Fruit fly (Drosophila melanogaster) whole organism, embryonic: ENCODE data around the gene Gr64d.

Experiments used
- Abd-B ChIP-seq: fragments of 200-800 bp; sonication (Bioruptor generic); optimal IDR thresholded peaks from 2 replicates; lab custom pipeline; 2018; ENCODE audit warnings: missing biosample characterization, mild to moderate bottlenecking, missing genetic modification characterization, moderate library complexity
- Ada2b ChIP-seq: fragments of 200-800 bp; sonication (Bioruptor generic); IDR thresholded peaks from 2 replicates; pipeline ENCODE4 v1.3.6; 2022; ENCODE audit warnings: missing biosample characterization, missing genetic modification characterization
- Antp ChIP-seq: fragments of 200-800 bp; sonication (Bioruptor generic); optimal IDR thresholded peaks from 3 replicates; lab custom pipeline; 2016; ENCODE audit warnings: missing biosample characterization, missing genetic modification characterization
- Atf3 ChIP-seq: fragments of 200-800 bp; sonication (Bioruptor generic); optimal IDR thresholded peaks from 3 replicates; lab custom pipeline; 2016; ENCODE audit warnings: missing biosample characterization, missing genetic modification characterization
- CG11085 ChIP-seq: fragments of 200-800 bp; sonication (Bioruptor generic); IDR thresholded peaks from 2 replicates; pipeline ENCODE4 v1.3.6; 2022; ENCODE audit warnings: missing biosample characterization, missing genetic modification characterization
- CG13775 ChIP-seq: fragments of 200-800 bp; sonication (Bioruptor generic); optimal IDR thresholded peaks from 3 replicates; lab custom pipeline; 2017; ENCODE audit warnings: missing biosample characterization, mild to moderate bottlenecking, missing genetic modification characterization
- CG15514 ChIP-seq: fragments of 200-800 bp; sonication (Bioruptor generic); optimal IDR thresholded peaks from 3 replicates; lab custom pipeline; 2017; ENCODE audit warnings: missing biosample characterization, missing genetic modification characterization, mild to moderate bottlenecking, moderate library complexity, missing genetic modification reagents
- CG16813 ChIP-seq: fragments of 200-800 bp; sonication (Bioruptor generic); IDR thresholded peaks from 3 replicates; pipeline ENCODE4 v1.3.6; 2022; ENCODE audit warnings: missing biosample characterization, missing genetic modification characterization; ENCODE audit not compliant: partially characterized antibody
- CG18619 ChIP-seq: fragments of 200-800 bp; sonication (Bioruptor generic); optimal IDR thresholded peaks from 3 replicates; lab custom pipeline; 2017; ENCODE audit warnings: missing biosample characterization, mild to moderate bottlenecking, missing genetic modification characterization
- CG32767 ChIP-seq: fragments of 200-800 bp; sonication (Bioruptor generic); IDR thresholded peaks from 2 replicates; pipeline ENCODE4 v1.3.6; 2022; ENCODE audit warnings: missing biosample characterization, missing genetic modification characterization
- CG32772 ChIP-seq: fragments of 200-800 bp; sonication (Bioruptor generic); IDR thresholded peaks from 2 replicates; pipeline ENCODE4 v1.3.6; 2022; ENCODE audit warnings: missing biosample characterization, missing genetic modification characterization
- CG34422 ChIP-seq: fragments of 200-800 bp; sonication (Bioruptor generic); IDR thresholded peaks from 3 replicates; pipeline ENCODE4 v1.3.6; 2022; ENCODE audit warnings: missing biosample characterization, missing genetic modification characterization
- CG4282 ChIP-seq: fragments of 200-800 bp; sonication (Bioruptor generic); optimal IDR thresholded peaks from 2 replicates; lab custom pipeline; 2016; ENCODE audit warnings: missing biosample characterization, missing genetic modification characterization
- CG6813 ChIP-seq: fragments of 200-800 bp; sonication (Bioruptor generic); optimal IDR thresholded peaks from 2 replicates; lab custom pipeline; 2017; ENCODE audit warnings: missing biosample characterization, missing genetic modification characterization, mild to moderate bottlenecking, moderate library complexity, missing genetic modification reagents
- CG7928 ChIP-seq: fragments of 200-800 bp; sonication (Bioruptor generic); optimal IDR thresholded peaks from 2 replicates; lab custom pipeline; 2017; ENCODE audit warnings: missing biosample characterization, mild to moderate bottlenecking, missing genetic modification characterization
- CHES-1-like ChIP-seq: fragments of 200-800 bp; sonication (Bioruptor generic); optimal IDR thresholded peaks from 2 replicates; lab custom pipeline; 2016; ENCODE audit warnings: missing biosample characterization, missing genetic modification characterization
- Chrac-16 ChIP-seq: fragments of 200-800 bp; sonication (Bioruptor generic); optimal IDR thresholded peaks from 3 replicates; lab custom pipeline; 2016; ENCODE audit warnings: missing biosample characterization, missing genetic modification characterization
- CoRest ChIP-seq: fragments of 200-800 bp; sonication (Bioruptor generic); optimal IDR thresholded peaks from 3 replicates; lab custom pipeline; 2018; ENCODE audit warnings: missing biosample characterization, mild to moderate bottlenecking, missing genetic modification characterization, moderate library complexity
- Dek ChIP-seq: fragments of 200-800 bp; sonication (Bioruptor generic); optimal IDR thresholded peaks from 3 replicates; lab custom pipeline; 2019; ENCODE audit warnings: missing biosample characterization, mild to moderate bottlenecking, missing genetic modification characterization, moderate library complexity
- E2f1 ChIP-seq: fragments of 200-800 bp; sonication (Bioruptor generic); IDR thresholded peaks from 2 replicates; pipeline ENCODE4 v1.3.6; 2022; ENCODE audit warnings: missing biosample characterization, missing genetic modification characterization
- Fer3 ChIP-seq: fragments of 200-800 bp; sonication (Bioruptor generic); optimal IDR thresholded peaks from 2 replicates; lab custom pipeline; 2018; ENCODE audit warnings: missing biosample characterization, mild to moderate bottlenecking, missing genetic modification characterization, moderate library complexity
- Hand ChIP-seq: fragments of 200-800 bp; sonication (Bioruptor generic); optimal IDR thresholded peaks from 2 replicates; lab custom pipeline; 2017; ENCODE audit warnings: mild to moderate bottlenecking, missing biosample characterization, missing genetic modification reagents, missing genetic modification characterization
- Hr3 ChIP-seq: fragments of 200-800 bp; sonication (Bioruptor generic); optimal IDR thresholded peaks from 3 replicates; lab custom pipeline; 2016; ENCODE audit warnings: missing biosample characterization, missing genetic modification characterization
- Kr ChIP-seq: fragments of 200-800 bp; sonication (Bioruptor generic); optimal IDR thresholded peaks from 2 replicates; lab custom pipeline; 2017; ENCODE audit warnings: missing biosample characterization, mild to moderate bottlenecking, missing genetic modification characterization
- MESR4 ChIP-seq: fragments of 200-800 bp; sonication (Bioruptor generic); optimal IDR thresholded peaks from 2 replicates; lab custom pipeline; 2018; ENCODE audit warnings: missing biosample characterization, mild to moderate bottlenecking, missing genetic modification characterization, moderate library complexity
- Poxn ChIP-seq: fragments of 200-800 bp; sonication (Bioruptor generic); IDR thresholded peaks from 2 replicates; pipeline ENCODE4 v1.3.6; 2022; ENCODE audit warnings: missing biosample characterization, missing genetic modification characterization
- Ptx1 ChIP-seq: fragments of 200-800 bp; sonication (Bioruptor generic); IDR thresholded peaks from 2 replicates; pipeline ENCODE4 v1.3.6; 2022; ENCODE audit warnings: missing biosample characterization, missing genetic modification characterization
- Vsx1 ChIP-seq: fragments of 200-800 bp; sonication (Bioruptor generic); optimal IDR thresholded peaks from 2 replicates; lab custom pipeline; 2017; ENCODE audit warnings: missing biosample characterization, mild to moderate bottlenecking, missing genetic modification characterization, missing genetic modification reagents
- ara ChIP-seq: fragments of 200-800 bp; sonication (Bioruptor generic); IDR thresholded peaks from 2 replicates; pipeline ENCODE4 v1.3.6; 2022; ENCODE audit warnings: missing biosample characterization, missing genetic modification characterization
- bcd ChIP-seq: fragments of 200-800 bp; sonication (Bioruptor generic); optimal IDR thresholded peaks from 2 replicates; lab custom pipeline; 2017; ENCODE audit warnings: missing biosample characterization, mild to moderate bottlenecking, missing genetic modification characterization
- br ChIP-seq: fragments of >200 bp; optimal IDR thresholded peaks from 2 replicates; lab custom pipeline; 2017
- corto ChIP-seq: fragments of 200-800 bp; sonication (Bioruptor generic); optimal IDR thresholded peaks from 2 replicates; lab custom pipeline; 2016; ENCODE audit warnings: missing biosample characterization, mild to moderate bottlenecking, missing genetic modification characterization, moderate library complexity
- crp ChIP-seq, 2 experiments: fragments of 200-800 bp; sonication (Bioruptor generic); optimal IDR thresholded peaks; 2 replicates in 1 of 2; 3 replicates in 1 of 2; lab custom pipeline; 2017; ENCODE audit warnings: missing biosample characterization in 2 of 2, missing genetic modification characterization in 2 of 2, mild to moderate bottlenecking in 1 of 2, moderate library complexity in 1 of 2
- fd102C ChIP-seq: fragments of 200-800 bp; sonication (Bioruptor generic); optimal IDR thresholded peaks from 2 replicates; lab custom pipeline; 2018; ENCODE audit warnings: missing biosample characterization, mild to moderate bottlenecking, missing genetic modification characterization, moderate library complexity
- fd3F ChIP-seq: fragments of 200-800 bp; sonication (Bioruptor generic); optimal IDR thresholded peaks from 2 replicates; lab custom pipeline; 2018; ENCODE audit warnings: missing biosample characterization, mild to moderate bottlenecking, missing genetic modification characterization, moderate library complexity
- gce ChIP-seq: fragments of 200-800 bp; sonication (Bioruptor generic); IDR thresholded peaks from 3 replicates; pipeline ENCODE4 v1.3.6; 2022; ENCODE audit warnings: missing biosample characterization, missing genetic modification characterization
- her ChIP-seq: fragments of 200-800 bp; sonication (Bioruptor generic); optimal IDR thresholded peaks from 2 replicates; lab custom pipeline; 2016; ENCODE audit warnings: missing biosample characterization, missing genetic modification characterization
- kni ChIP-seq: fragments of 200-800 bp; sonication (Bioruptor generic); optimal IDR thresholded peaks from 3 replicates; lab custom pipeline; 2017; ENCODE audit warnings: mild to moderate bottlenecking, missing biosample characterization, missing genetic modification reagents, missing genetic modification characterization
- lov ChIP-seq, 2 experiments: fragments of 200-800 bp in 1 of 2; fragments of >200 bp in 1 of 2; sonication (Bioruptor generic) in 1 of 2; IDR thresholded peaks in 1 of 2; optimal IDR thresholded peaks in 1 of 2; 2 replicates in 1 of 2; 3 replicates in 1 of 2; pipeline versions ENCODE4 v1.3.6 to Lab custom; 2017 to 2022; ENCODE audit warnings: missing biosample characterization in 1 of 2, missing genetic modification characterization in 1 of 2
- luna ChIP-seq: fragments of 200-800 bp; sonication (Bioruptor generic); optimal IDR thresholded peaks from 2 replicates; lab custom pipeline; 2016; ENCODE audit warnings: missing biosample characterization, missing genetic modification characterization
- maf-S ChIP-seq: fragments of 200-800 bp; sonication (Bioruptor generic); optimal IDR thresholded peaks from 2 replicates; lab custom pipeline; 2016; ENCODE audit warnings: missing biosample characterization, missing genetic modification characterization
- nmo ChIP-seq: fragments of 200-800 bp; sonication (Bioruptor generic); optimal IDR thresholded peaks from 2 replicates; lab custom pipeline; 2018; ENCODE audit warnings: missing biosample characterization, mild to moderate bottlenecking, missing genetic modification characterization, moderate library complexity
- ro ChIP-seq: fragments of 200-800 bp; sonication (Bioruptor generic); IDR thresholded peaks from 2 replicates; pipeline ENCODE4 v1.3.6; 2022; ENCODE audit warnings: missing biosample characterization, missing genetic modification characterization
- salm ChIP-seq: fragments of 200-800 bp; sonication (Bioruptor generic); optimal IDR thresholded peaks from 2 replicates; lab custom pipeline; 2018; ENCODE audit warnings: missing biosample characterization, mild to moderate bottlenecking, missing genetic modification characterization
- shn ChIP-seq: fragments of 200-800 bp; sonication (Bioruptor generic); optimal IDR thresholded peaks from 3 replicates; lab custom pipeline; 2016; ENCODE audit warnings: missing biosample characterization, missing genetic modification characterization
- twi ChIP-seq: fragments of 200-800 bp; optimal IDR thresholded peaks from 2 replicates; lab custom pipeline; 2019; ENCODE audit warnings: missing biosample characterization, mild to moderate bottlenecking, missing genetic modification characterization, moderate library complexity
- unpg ChIP-seq: fragments of 200-800 bp; sonication (Bioruptor generic); optimal IDR thresholded peaks from 3 replicates; lab custom pipeline; 2018; ENCODE audit warnings: missing biosample characterization, mild to moderate bottlenecking, missing genetic modification characterization, moderate library complexity
- vnd ChIP-seq: fragments of 200-800 bp; sonication (Bioruptor generic); IDR thresholded peaks from 3 replicates; pipeline ENCODE4 v1.3.6; 2022; ENCODE audit warnings: missing biosample characterization, missing genetic modification characterization; ENCODE audit not compliant: partially characterized antibody
- vvl ChIP-seq: fragments of 200-800 bp; sonication (Bioruptor generic); IDR thresholded peaks from 2 replicates; pipeline ENCODE4 v1.3.6; 2022; ENCODE audit warnings: missing biosample characterization, missing genetic modification characterization

The Gr64d gene

DNA sequence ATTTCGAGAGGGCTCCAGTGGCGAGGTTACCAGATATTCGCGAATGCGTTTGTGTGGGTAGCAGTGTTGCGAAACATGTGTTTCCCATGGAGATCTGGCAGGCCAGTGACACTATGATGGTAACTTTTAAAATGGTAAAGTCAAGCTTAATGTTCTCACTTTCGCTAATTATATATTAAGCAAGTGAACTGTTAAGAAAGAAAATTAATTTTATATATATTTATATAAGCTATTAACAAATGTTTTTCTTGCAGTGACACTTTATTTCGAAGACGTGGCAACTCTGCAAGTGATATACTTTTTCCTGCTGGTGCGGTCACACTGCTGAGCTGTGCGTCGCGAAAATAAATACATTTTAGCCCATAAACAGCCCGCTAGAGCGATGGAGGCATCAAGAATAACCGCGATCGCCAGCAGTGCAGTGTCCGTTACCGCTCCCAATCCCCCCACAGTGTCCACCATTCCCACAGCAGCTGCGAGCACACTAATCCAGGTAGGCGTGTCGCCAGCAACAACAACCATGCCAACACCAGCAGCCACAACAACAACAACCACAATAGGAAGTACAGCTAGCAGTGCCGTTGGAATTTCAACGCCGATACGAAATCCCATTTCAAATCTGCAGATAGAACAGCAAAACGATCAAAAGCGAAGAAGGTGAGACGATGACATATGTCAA is 8.5 kb downstream of the Gr64d start, which contains the start of the genes CG11593 and Rcd5 (continued):
- TF ChIP-seq CG6813 (GFP tag; lab: Kevin White, UChicago) (no peak), kni (GFP tag; lab: Kevin White, UChicago) (no peak), Poxn (GFP tag; lab: Robert Waterston, UW) (peak; percentile 60; the same call in 1 of the 2 replicates), Antp (GFP tag; lab: Kevin White, UChicago) (peak; percentile 38), CG34422 (GFP tag; lab: Robert Waterston, UW) (peak; percentile 91), bcd (peak; percentile 86), Fer3 (tag; lab: Kevin White, UChicago) (no peak), CG4282 (GFP tag; lab: Kevin White, UChicago) (no peak), shn (GFP tag; lab: Kevin White, UChicago) (no peak), CG11085 (GFP tag; lab: Robert Waterston, UW) (peak; percentile 22; the same call in 1 of the 2 replicates), crp (GFP tag; optimal IDR thresholded peaks at IDR 0.05; lab: Kevin White, UChicago) (peak in 1 of 2 experiments; percentile 66), Kr (no peak), Ada2b (GFP tag; lab: Robert Waterston, UW) (peak; percentile 73), fd102C (GFP tag; lab: Kevin White, UChicago) (no peak), ara (peak; percentile 73), ro (GFP tag; lab: Robert Waterston, UW) (no peak), Abd-B (GFP tag; lab: Kevin White, UChicago) (peak; percentile 76), unpg (GFP tag; lab: Kevin White, UChicago) (no peak), corto (GFP tag; lab: Kevin White, UChicago) (no peak), gce (GFP tag; lab: Robert Waterston, UW) (no peak), CoRest (tag; lab: Kevin White, UChicago) (peak; percentile 83), MESR4 (GFP tag; lab: Kevin White, UChicago) (peak; percentile 98), Dek (tag; lab: Kevin White, UChicago) (no peak), CG18619 (peak; percentile 64), Ptx1 (GFP tag; lab: Robert Waterston, UW) (peak; percentile 91), Chrac-16 (peak; percentile 56), CG15514 (GFP tag; lab: Kevin White, UChicago) (peak; percentile 70), CG13775 (GFP tag; lab: Kevin White, UChicago) (peak; percentile 84), br (lab: Kevin White, UChicago) (no peak), CG7928 (peak; percentile 31), fd3F (GFP tag; lab: Kevin White, UChicago) (peak; percentile 63), salm (tag; lab: Kevin White, UChicago) (no peak), vnd (GFP tag; lab: Robert Waterston, UW) (no peak), Vsx1 (GFP tag; lab: Kevin White, UChicago) (no peak), CG16813 (GFP tag; lab: Robert Waterston, UW) (peak; percentile 49; the same call in 2 of the 3 replicates), Atf3 (no peak), maf-S (peak; percentile 8), her (GFP tag; lab: Kevin White, UChicago) (no peak), vvl (GFP tag; lab: Robert Waterston, UW) (peak; percentile 83), nmo (GFP tag; lab: Kevin White, UChicago) (peak; percentile 89), twi (tag; lab: Kevin White, UChicago) (no peak), CG32772 (GFP tag; lab: Robert Waterston, UW) (peak; percentile 89), CG32767 (GFP tag; lab: Robert Waterston, UW) (peak; percentile 80), Hr3 (peak; percentile 83), Hand (GFP tag; lab: Kevin White, UChicago) (no peak), lov (optimal IDR thresholded peaks at IDR 0.05; lab: Kevin White, UChicago) (no peak), lov (GFP tag; IDR thresholded peaks at IDR 0.05; lab: Robert Waterston, UW) (peak; percentile 67; the same call in 1 of the 3 replicates), luna (no peak), CHES-1-like (GFP tag; lab: Kevin White, UChicago) (peak; percentile 9), E2f1 (peak; percentile 83)
